Fruit fly (Drosophila melanogaster) whole organism, embryonic: ENCODE measurements around the gene CG12702.
A peak's percentile ranks its signal among the peaks of the same experiment; 100 is the strongest.

Source experiments
- Abd-B ChIP-seq: fragments of 200-800 bp; sonication (Bioruptor generic); optimal IDR thresholded peaks from 2 replicates; lab custom pipeline; 2018; ENCODE audit warnings: missing biosample characterization, mild to moderate bottlenecking, missing genetic modification characterization, moderate library complexity
- Bgb ChIP-seq: fragments of 200-800 bp; sonication (Bioruptor generic); IDR thresholded peaks from 2 replicates; pipeline ENCODE4 v1.3.6; 2022; ENCODE audit warnings: missing biosample characterization, missing genetic modification characterization; ENCODE audit not compliant: partially characterized antibody
- CG10462 ChIP-seq: fragments of 200-800 bp; sonication (Bioruptor generic); optimal IDR thresholded peaks from 2 replicates; lab custom pipeline; 2016; ENCODE audit warnings: missing biosample characterization, missing genetic modification characterization
- CG10959 ChIP-seq: fragments of 200-800 bp; sonication (Bioruptor generic); IDR thresholded peaks from 2 replicates; pipeline ENCODE4 v1.3.6; 2022; ENCODE audit warnings: missing biosample characterization, missing genetic modification characterization
- CG13287 ChIP-seq: fragments of 200-800 bp; sonication (Bioruptor generic); IDR thresholded peaks from 2 replicates; pipeline ENCODE4 v1.3.6; 2022; ENCODE audit warnings: missing biosample characterization, missing genetic modification characterization; ENCODE audit not compliant: partially characterized antibody
- CG15514 ChIP-seq: fragments of 200-800 bp; sonication (Bioruptor generic); optimal IDR thresholded peaks from 3 replicates; lab custom pipeline; 2017; ENCODE audit warnings: missing biosample characterization, missing genetic modification characterization, mild to moderate bottlenecking, moderate library complexity, missing genetic modification reagents
- CG15696 ChIP-seq: fragments of 200-800 bp; sonication (Bioruptor generic); optimal IDR thresholded peaks from 2 replicates; lab custom pipeline; 2019; ENCODE audit warnings: missing biosample characterization, mild to moderate bottlenecking, missing genetic modification characterization, moderate library complexity
- CG1602 ChIP-seq: fragments of 200-800 bp; sonication (Bioruptor generic); optimal IDR thresholded peaks from 3 replicates; lab custom pipeline; 2016; ENCODE audit warnings: missing biosample characterization, missing genetic modification characterization
- CG16813 ChIP-seq: fragments of 200-800 bp; sonication (Bioruptor generic); IDR thresholded peaks from 3 replicates; pipeline ENCODE4 v1.3.6; 2022; ENCODE audit warnings: missing biosample characterization, missing genetic modification characterization; ENCODE audit not compliant: partially characterized antibody
- CG16815 ChIP-seq: fragments of 200-800 bp; sonication (Bioruptor generic); optimal IDR thresholded peaks from 3 replicates; lab custom pipeline; 2017; ENCODE audit warnings: missing biosample characterization, mild to moderate bottlenecking, missing genetic modification characterization
- CG17802 ChIP-seq: fragments of 200-800 bp; sonication (Bioruptor generic); optimal IDR thresholded peaks from 2 replicates; lab custom pipeline; 2018; ENCODE audit warnings: missing biosample characterization, mild to moderate bottlenecking, missing genetic modification characterization, moderate library complexity
- CG17829 ChIP-seq: fragments of 200-800 bp; optimal IDR thresholded peaks from 2 replicates; lab custom pipeline; 2019; ENCODE audit warnings: missing biosample characterization, mild to moderate bottlenecking, missing genetic modification characterization, moderate library complexity
- CG33213 ChIP-seq: fragments of 200-800 bp; sonication (Bioruptor generic); optimal IDR thresholded peaks from 3 replicates; lab custom pipeline; 2016; ENCODE audit warnings: missing biosample characterization, missing genetic modification characterization
- CG34224 ChIP-seq: fragments of 200-800 bp; sonication (Bioruptor generic); IDR thresholded peaks from 3 replicates; pipeline ENCODE4 v1.3.6; 2022; ENCODE audit warnings: missing biosample characterization, missing genetic modification characterization; ENCODE audit not compliant: partially characterized antibody
- CG3726 ChIP-seq: fragments of 200-800 bp; sonication (Bioruptor generic); IDR thresholded peaks from 3 replicates; pipeline ENCODE4, ENCODE4 v1.3.6; 2022; ENCODE audit warnings: missing biosample characterization, missing genetic modification characterization
- CG4404 ChIP-seq: fragments of 200-800 bp; sonication (Bioruptor generic); IDR thresholded peaks from 2 replicates; pipeline ENCODE4 v1.3.6; 2022; ENCODE audit warnings: missing biosample characterization, missing genetic modification characterization
- CG5245 ChIP-seq: fragments of 200-800 bp; sonication (Bioruptor generic); optimal IDR thresholded peaks from 3 replicates; lab custom pipeline; 2016; ENCODE audit warnings: missing biosample characterization, missing genetic modification characterization
- CG6689 ChIP-seq: fragments of 200-800 bp; sonication (Bioruptor generic); IDR thresholded peaks from 2 replicates; pipeline ENCODE4 v1.3.6; 2022; ENCODE audit warnings: missing biosample characterization, missing genetic modification characterization
- CG6765 ChIP-seq: fragments of 200-800 bp; sonication (Bioruptor generic); optimal IDR thresholded peaks from 3 replicates; lab custom pipeline; 2017; ENCODE audit warnings: missing biosample characterization, mild to moderate bottlenecking, missing genetic modification characterization
- CG6813 ChIP-seq: fragments of 200-800 bp; sonication (Bioruptor generic); optimal IDR thresholded peaks from 2 replicates; lab custom pipeline; 2017; ENCODE audit warnings: missing biosample characterization, missing genetic modification characterization, mild to moderate bottlenecking, moderate library complexity, missing genetic modification reagents
- CG7556 ChIP-seq: fragments of 200-800 bp; sonication (Bioruptor generic); optimal IDR thresholded peaks from 2 replicates; lab custom pipeline; 2017; ENCODE audit warnings: missing biosample characterization, mild to moderate bottlenecking, missing genetic modification characterization
- CG7839 ChIP-seq: fragments of 200-800 bp; sonication (Bioruptor generic); optimal IDR thresholded peaks from 3 replicates; lab custom pipeline; 2018; ENCODE audit warnings: missing biosample characterization, mild to moderate bottlenecking, missing genetic modification characterization, moderate library complexity
- CG8089 ChIP-seq: fragments of 200-800 bp; sonication (Bioruptor generic); optimal IDR thresholded peaks from 3 replicates; lab custom pipeline; 2016; ENCODE audit warnings: missing biosample characterization, missing genetic modification characterization
- CG9817 ChIP-seq: fragments of 200-800 bp; sonication (Bioruptor generic); optimal IDR thresholded peaks from 2 replicates; lab custom pipeline; 2018; ENCODE audit warnings: missing biosample characterization, mild to moderate bottlenecking, missing genetic modification characterization, moderate library complexity
- Ets97D ChIP-seq: fragments of 200-800 bp; sonication (Bioruptor generic); optimal IDR thresholded peaks from 3 replicates; lab custom pipeline; 2016; ENCODE audit warnings: missing biosample characterization, missing genetic modification characterization
- HmgD ChIP-seq: fragments of 200-800 bp; sonication (Bioruptor generic); optimal IDR thresholded peaks from 3 replicates; lab custom pipeline; 2016; ENCODE audit warnings: missing biosample characterization, missing genetic modification characterization
- Hmr ChIP-seq: fragments of 200-800 bp; sonication (Bioruptor generic); optimal IDR thresholded peaks from 3 replicates; lab custom pipeline; 2017; ENCODE audit warnings: mild to moderate bottlenecking, missing biosample characterization, missing genetic modification reagents, missing genetic modification characterization
- MTF-1 ChIP-seq: fragments of 200-800 bp; sonication (Bioruptor generic); optimal IDR thresholded peaks from 2 replicates; lab custom pipeline; 2018; ENCODE audit warnings: missing biosample characterization, mild to moderate bottlenecking, missing genetic modification characterization, borderline replicate concordance
- NC2α ChIP-seq: fragments of 200-800 bp; sonication (Bioruptor generic); optimal IDR thresholded peaks from 2 replicates; lab custom pipeline; 2016; ENCODE audit warnings: missing biosample characterization, missing genetic modification characterization
- NC2β ChIP-seq: fragments of 200-800 bp; sonication (Bioruptor generic); optimal IDR thresholded peaks from 2 replicates; lab custom pipeline; 2016; ENCODE audit warnings: missing biosample characterization, missing genetic modification characterization
- Vsx1 ChIP-seq: fragments of 200-800 bp; sonication (Bioruptor generic); optimal IDR thresholded peaks from 2 replicates; lab custom pipeline; 2017; ENCODE audit warnings: missing biosample characterization, mild to moderate bottlenecking, missing genetic modification characterization, missing genetic modification reagents
- bbx ChIP-seq: fragments of 200-800 bp; sonication (Bioruptor generic); IDR thresholded peaks from 2 replicates; pipeline ENCODE4 v1.3.6; 2022; ENCODE audit warnings: missing biosample characterization, missing genetic modification characterization; ENCODE audit not compliant: partially characterized antibody
- cad ChIP-seq: fragments of >200 bp; optimal IDR thresholded peaks from 2 replicates; lab custom pipeline; 2017; ENCODE audit warnings: missing biosample characterization, missing genetic modification characterization
- cg ChIP-seq: fragments of 200-800 bp; sonication (Bioruptor generic); optimal IDR thresholded peaks from 3 replicates; lab custom pipeline; 2019; ENCODE audit warnings: missing biosample characterization, mild to moderate bottlenecking, missing genetic modification characterization, moderate library complexity
- chm ChIP-seq: fragments of 200-800 bp; sonication (Bioruptor generic); IDR thresholded peaks from 2 replicates; pipeline ENCODE4 v1.3.6; 2022; ENCODE audit warnings: missing biosample characterization, missing genetic modification characterization
- chn ChIP-seq: fragments of 200-800 bp; sonication (Bioruptor generic); optimal IDR thresholded peaks from 2 replicates; lab custom pipeline; 2016; ENCODE audit warnings: missing biosample characterization, missing genetic modification characterization
- dmrt99B ChIP-seq: fragments of 200-800 bp; sonication (Bioruptor generic); optimal IDR thresholded peaks from 2 replicates; lab custom pipeline; 2018; ENCODE audit warnings: missing biosample characterization, mild to moderate bottlenecking, missing genetic modification characterization, moderate library complexity
- esg ChIP-seq: fragments of 200-800 bp; sonication (Bioruptor generic); conservative IDR thresholded peaks from 2 replicates; pipeline ENCODE4 v1.3.6; 2022; ENCODE audit warnings: missing biosample characterization, missing genetic modification characterization
- ftz-f1 ChIP-seq: fragments of 200-800 bp; sonication (Bioruptor generic); optimal IDR thresholded peaks from 2 replicates; lab custom pipeline; 2016; ENCODE audit warnings: missing biosample characterization, missing genetic modification characterization
- gem ChIP-seq: fragments of 200-800 bp; sonication (Bioruptor generic); optimal IDR thresholded peaks from 2 replicates; lab custom pipeline; 2019; ENCODE audit warnings: missing biosample characterization, mild to moderate bottlenecking, missing genetic modification characterization, moderate library complexity
- grau ChIP-seq: fragments of 200-800 bp; optimal IDR thresholded peaks from 3 replicates; lab custom pipeline; 2019; ENCODE audit warnings: missing biosample characterization, mild to moderate bottlenecking, missing genetic modification characterization, moderate library complexity
- inv ChIP-seq: fragments of 200-800 bp; sonication (Bioruptor generic); IDR thresholded peaks from 2 replicates; pipeline ENCODE4 v1.3.6; 2022; ENCODE audit warnings: missing biosample characterization, missing genetic modification characterization; ENCODE audit not compliant: partially characterized antibody
- knrl ChIP-seq: fragments of 200-800 bp; sonication (Bioruptor generic); IDR thresholded peaks from 3 replicates; pipeline ENCODE4 v1.3.6; 2022; ENCODE audit warnings: missing biosample characterization, missing genetic modification characterization; ENCODE audit not compliant: partially characterized antibody
- lilli ChIP-seq: fragments of 200-800 bp; sonication (Bioruptor generic); optimal IDR thresholded peaks from 3 replicates; lab custom pipeline; 2016; ENCODE audit warnings: missing biosample characterization, missing genetic modification characterization
- psq ChIP-seq: fragments of 200-800 bp; sonication (Bioruptor generic); optimal IDR thresholded peaks from 2 replicates; lab custom pipeline; 2017; ENCODE audit warnings: missing biosample characterization, missing genetic modification characterization
- sens ChIP-seq: fragments of 200-800 bp; sonication (Bioruptor generic); peaks from one replicate; lab custom pipeline; 2016; ENCODE audit warnings: missing biosample characterization, missing genetic modification characterization
- sima ChIP-seq: fragments of 200-800 bp; sonication (Bioruptor generic); optimal IDR thresholded peaks from 2 replicates; lab custom pipeline; 2016; ENCODE audit warnings: missing biosample characterization, missing genetic modification characterization
- sna ChIP-seq: fragments of 200-800 bp; sonication (Bioruptor generic); IDR thresholded peaks from 2 replicates; pipeline ENCODE4 v1.3.6; 2022; ENCODE audit warnings: missing biosample characterization, missing genetic modification characterization; ENCODE audit not compliant: partially characterized antibody
- trem ChIP-seq: fragments of 200-800 bp; optimal IDR thresholded peaks from 3 replicates; lab custom pipeline; 2019; ENCODE audit warnings: missing biosample characterization, mild to moderate bottlenecking, missing genetic modification characterization, moderate library complexity
- trh ChIP-seq: fragments of 200-800 bp; sonication (Bioruptor generic); optimal IDR thresholded peaks from 2 replicates; lab custom pipeline; 2016; ENCODE audit warnings: missing biosample characterization, missing genetic modification characterization
- unc-4 ChIP-seq: fragments of 200-800 bp; sonication (Bioruptor generic); IDR thresholded peaks from 2 replicates; pipeline ENCODE4 v1.3.6; 2022; ENCODE audit warnings: missing biosample characterization, missing genetic modification characterization; ENCODE audit not compliant: partially characterized antibody

CG12702 gene

dm6 chrX:19806137-19806536 is 41.5 kb upstream of the CG12702 start (continued):
- TF ChIP-seq sens (GFP tag; lab: Kevin White, UChicago) = peak; percentile 64
- no peak for TF ChIP-seq CG1602
- TF ChIP-seq MTF-1 (GFP tag; lab: Kevin White, UChicago) = no peak
- no peak for TF ChIP-seq cad (GFP tag; lab: Kevin White, UChicago)
- TF ChIP-seq CG10959 (GFP tag; lab: Robert Waterston, UW) = no peak
- peak; percentile 29 for TF ChIP-seq dmrt99B (tag; lab: Kevin White, UChicago)
- no peak for TF ChIP-seq trh (GFP tag; lab: Kevin White, UChicago)
- TF ChIP-seq CG6689 = no peak
- no peak for TF ChIP-seq NC2β (GFP tag; lab: Kevin White, UChicago)
- no peak for TF ChIP-seq HmgD (GFP tag; lab: Kevin White, UChicago)
- TF ChIP-seq CG6813 (GFP tag; lab: Kevin White, UChicago) = no peak
- TF ChIP-seq Hmr (GFP tag; lab: Kevin White, UChicago) = peak; percentile 22
- no peak for TF ChIP-seq CG8089
- TF ChIP-seq chm (GFP tag; lab: Robert Waterston, UW) = no peak
- no peak for TF ChIP-seq CG9817 (tag; lab: Kevin White, UChicago)
- TF ChIP-seq CG5245 = no peak
- TF ChIP-seq CG16815 = no peak
- TF ChIP-seq CG33213 = no peak
- peak; percentile 51 for TF ChIP-seq gem
- TF ChIP-seq trem = no peak
- no peak for TF ChIP-seq CG10462
- no peak for TF ChIP-seq NC2α
- no peak for TF ChIP-seq CG6765 (GFP tag; lab: Kevin White, UChicago)
- no peak for TF ChIP-seq CG16813 (GFP tag; lab: Robert Waterston, UW)
- TF ChIP-seq CG4404 (GFP tag; lab: Robert Waterston, UW) = no peak
- TF ChIP-seq bbx (GFP tag; lab: Robert Waterston, UW) = no peak
- peak; percentile 18 for TF ChIP-seq CG7556
- TF ChIP-seq Bgb = no peak
- TF ChIP-seq CG34224 (GFP tag; lab: Robert Waterston, UW) = no peak
- no peak for TF ChIP-seq unc-4 (GFP tag; lab: Robert Waterston, UW)
- TF ChIP-seq CG3726 (GFP tag; lab: Robert Waterston, UW) = no peak
- TF ChIP-seq psq (GFP tag; lab: Kevin White, UChicago) = no peak
- TF ChIP-seq CG13287 (GFP tag; lab: Robert Waterston, UW) = no peak
- no peak for TF ChIP-seq lilli (GFP tag; lab: Kevin White, UChicago)
- no peak for TF ChIP-seq inv
- peak; percentile 13 for TF ChIP-seq CG7839
- no peak for TF ChIP-seq CG15514 (GFP tag; lab: Kevin White, UChicago)
- TF ChIP-seq CG17829 (tag; lab: Kevin White, UChicago) = no peak
- no peak for TF ChIP-seq sna (GFP tag; lab: Robert Waterston, UW)
- TF ChIP-seq esg (GFP tag; lab: Robert Waterston, UW) = no peak
- TF ChIP-seq sima = no peak
- peak; percentile 37 for TF ChIP-seq grau (tag; lab: Kevin White, UChicago)
- TF ChIP-seq CG15696 = no peak
- TF ChIP-seq knrl = no peak
- no peak for TF ChIP-seq cg (GFP tag; lab: Kevin White, UChicago)
- no peak for TF ChIP-seq Ets97D (GFP tag; lab: Kevin White, UChicago)
- TF ChIP-seq Abd-B (GFP tag; lab: Kevin White, UChicago) = no peak
- TF ChIP-seq chn (GFP tag; lab: Kevin White, UChicago) = no peak
- no peak for TF ChIP-seq CG17802 (tag; lab: Kevin White, UChicago)
- TF ChIP-seq Vsx1 = no peak
- no peak for TF ChIP-seq ftz-f1
